Fruit fly (Drosophila melanogaster): Measurements from ENCODE around the gene Tmem43.

Gene Tmem43

dm6 chr3L:7903489-7904150 is 11.3 kb downstream of the Tmem43 start (continued):
- TF ChIP-seq al (GFP tag; IDR thresholded peaks at IDR 0.05): peak; percentile 65
- TF ChIP-seq cad (GFP tag; optimal IDR thresholded peaks at IDR 0.05): no peak
- TF ChIP-seq CG12155 (GFP tag; optimal IDR thresholded peaks at IDR 0.05): peak; percentile 63
- TF ChIP-seq CG11504 (tag; optimal IDR thresholded peaks at IDR 0.05): peak; percentile 89
- peak; percentile 50 for TF ChIP-seq B-H2 (GFP tag; optimal IDR thresholded peaks at IDR 0.05)
- TF ChIP-seq lmd (GFP tag; IDR thresholded peaks at IDR 0.05): peak; percentile 88
- 0 out of 2 replicates have a peak, but pooled peaks have one; percentile 51 for TF ChIP-seq Lim3 (GFP tag; IDR thresholded peaks at IDR 0.05)
- no peak for TF ChIP-seq hb (GFP tag; IDR thresholded peaks at IDR 0.05; ENCODE audit: partially characterized antibody)

- TF ChIP-seq abd-A (tag; optimal IDR thresholded peaks at IDR 0.05) (no peak), Max (GFP tag; optimal IDR thresholded peaks at IDR 0.05) (no peak), CG18011 (GFP tag; optimal IDR thresholded peaks at IDR 0.05) (no peak), usp (GFP tag; optimal IDR thresholded peaks at IDR 0.05) (no peak), Nf-YA (GFP tag; IDR thresholded peaks at IDR 0.05) (no peak), Elba2 (GFP tag; optimal IDR thresholded peaks at IDR 0.05) (no peak), h (optimal IDR thresholded peaks at IDR 0.05) (no peak), disco-r (GFP tag; optimal IDR thresholded peaks at IDR 0.05) (no peak), phol (tag; optimal IDR thresholded peaks at IDR 0.05) (no peak), aop (GFP tag; IDR thresholded peaks at IDR 0.05) (no peak), scrt (GFP tag; optimal IDR thresholded peaks at IDR 0.05) (no peak), Drgx (GFP tag; IDR thresholded peaks at IDR 0.05) (no peak), ERR (GFP tag; optimal IDR thresholded peaks at IDR 0.05) (no peak), ash1 (GFP tag; optimal IDR thresholded peaks at IDR 0.05) (no peak), CG10431 (GFP tag; optimal IDR thresholded peaks at IDR 0.05) (no peak), CG4282 (GFP tag; optimal IDR thresholded peaks at IDR 0.05) (no peak)
Measured at dm6 chr3L:7894580-7894979, 20.3 kb downstream of the Tmem43 start, which contains the start of gene eIF4E5. eIF4E5 (plus strand) TSS chr3L:7894880.

- no peak for TF ChIP-seq ATbp (GFP tag; optimal IDR thresholded peaks at IDR 0.05)
- no peak for TF ChIP-seq CG9727 (GFP tag; optimal IDR thresholded peaks at IDR 0.05)
- TF ChIP-seq kah (GFP tag; optimal IDR thresholded peaks at IDR 0.05): no peak
- peak; percentile 94 for TF ChIP-seq Ets65A (GFP tag)
Measured at dm6 chr3L:7893840-7894239, 21.1 kb downstream of the Tmem43 start.

dm6 chr3L:7890567-7890966 is 24.4 kb downstream of the Tmem43 start:
- 0 out of 3 replicates have a peak, but pooled peaks have one; percentile 38 for TF ChIP-seq zfh1 (GFP tag; IDR thresholded peaks at IDR 0.05)
- no peak for TF ChIP-seq HmgZ (tag; optimal IDR thresholded peaks at IDR 0.05)
- TF ChIP-seq CG2712 (tag; optimal IDR thresholded peaks at IDR 0.05): peak; percentile 58
- TF ChIP-seq sens (GFP tag): peak; percentile 8
- TF ChIP-seq CG9727 (GFP tag; optimal IDR thresholded peaks at IDR 0.05): peak; percentile 1
- TF ChIP-seq Xrp1 (GFP tag; IDR thresholded peaks at IDR 0.05): peak; percentile 42; the same call in 1 of the 2 replicates
- peak; percentile 54 for TF ChIP-seq CG18262 (tag; optimal IDR thresholded peaks at IDR 0.05)
- TF ChIP-seq CG12942 (GFP tag; optimal IDR thresholded peaks at IDR 0.05): no peak

dm6 chr3L:7889976-7890375 is 24.9 kb downstream of the Tmem43 start:
- TF ChIP-seq vfl (GFP tag; optimal IDR thresholded peaks at IDR 0.05) (no peak), Dfd (GFP tag; optimal IDR thresholded peaks at IDR 0.05) (peak in 1 of 2 experiments; percentile 28), CG4360 (GFP tag; IDR thresholded peaks at IDR 0.05) (peak; percentile 88)
